Fruit fly (Drosophila melanogaster): Measurements from ENCODE around the gene MED30.

MED30 gene

DNA sequence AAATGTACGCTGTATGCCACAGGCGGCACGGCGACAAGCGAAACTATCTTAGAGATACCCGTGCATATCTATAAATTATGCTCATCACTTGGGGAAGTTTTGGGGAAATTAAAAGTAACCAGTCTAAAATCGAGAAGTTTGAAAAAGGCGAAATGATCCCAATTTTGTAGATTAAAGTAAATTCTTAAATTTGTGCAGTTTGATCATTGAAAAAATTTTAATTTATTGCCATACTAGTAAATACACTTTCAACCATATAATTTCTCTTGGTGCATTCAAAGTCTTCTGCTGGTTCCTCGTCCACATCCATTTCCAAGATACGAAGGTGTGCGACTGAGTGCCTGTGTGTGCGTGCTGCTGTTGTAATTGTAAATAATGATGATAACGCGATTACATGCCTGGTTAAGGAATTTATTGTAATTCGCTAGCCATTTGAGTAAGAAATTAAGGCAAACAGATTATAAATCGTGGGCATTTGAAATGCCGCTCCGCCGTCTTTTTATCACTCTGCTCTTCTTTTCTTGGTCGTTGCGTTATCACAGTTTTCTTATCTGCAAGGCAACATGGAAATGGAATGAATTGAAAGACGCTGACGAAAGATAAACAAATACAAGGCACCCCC lies 38.4 kb downstream of the MED30 start (continued):
- TF ChIP-seq ato (GFP tag; IDR thresholded peaks at IDR 0.05; ENCODE audit: partially characterized antibody), result no peak
- peak; percentile 85 for TF ChIP-seq HHEX (GFP tag; optimal IDR thresholded peaks at IDR 0.05)
- TF ChIP-seq CG17385 (GFP tag; optimal IDR thresholded peaks at IDR 0.05), result peak; percentile 76
- TF ChIP-seq trem (tag; optimal IDR thresholded peaks at IDR 0.05), result peak; percentile 87
- peak; percentile 89 for TF ChIP-seq so (GFP tag; IDR thresholded peaks at IDR 0.05)
- TF ChIP-seq Mrtf (GFP tag; IDR thresholded peaks at IDR 0.05), result peak; percentile 82
- TF ChIP-seq slp2 (GFP tag; optimal IDR thresholded peaks at IDR 0.05), result peak; percentile 87
- no peak for TF ChIP-seq vfl (GFP tag; optimal IDR thresholded peaks at IDR 0.05)
- TF ChIP-seq Usf (GFP tag; optimal IDR thresholded peaks at IDR 0.05), result peak; percentile 13
- peak; percentile 94 for TF ChIP-seq row (GFP tag; IDR thresholded peaks at IDR 0.05)
- peak; percentile 51; the same call in 1 of the 2 replicates for TF ChIP-seq wdn (GFP tag; IDR thresholded peaks at IDR 0.05)
- TF ChIP-seq bcd (GFP tag; optimal IDR thresholded peaks at IDR 0.05), result peak; percentile 81
- peak; percentile 23 for TF ChIP-seq psq (GFP tag; optimal IDR thresholded peaks at IDR 0.05)
- no peak for TF ChIP-seq lbe (GFP tag; optimal IDR thresholded peaks at IDR 0.05)
- TF ChIP-seq twi (tag; optimal IDR thresholded peaks at IDR 0.05), result peak; percentile 30
- peak; percentile 22 for TF ChIP-seq ac (GFP tag; optimal IDR thresholded peaks at IDR 0.05)
- peak; percentile 72 for TF ChIP-seq NfI (GFP tag; optimal IDR thresholded peaks at IDR 0.05)
- peak; percentile 81 for TF ChIP-seq Atf-2 (GFP tag; optimal IDR thresholded peaks at IDR 0.05)
- TF ChIP-seq CG4854 (GFP tag; optimal IDR thresholded peaks at IDR 0.05), result peak; percentile 57
- peak; percentile 83 for TF ChIP-seq tx (GFP tag; optimal IDR thresholded peaks at IDR 0.05)
- peak; percentile 44 for TF ChIP-seq CG6813 (GFP tag; optimal IDR thresholded peaks at IDR 0.05)
- peak; percentile 65; the same call in 2 of the 3 replicates for TF ChIP-seq Dbx (GFP tag; IDR thresholded peaks at IDR 0.05)
- peak; percentile 50 for TF ChIP-seq emc (GFP tag; optimal IDR thresholded peaks at IDR 0.05)
- TF ChIP-seq Sox100B (GFP tag; optimal IDR thresholded peaks at IDR 0.05), result peak; percentile 88
- 0 out of 3 replicates have a peak, but pooled peaks have one; percentile 48 for TF ChIP-seq Optix (GFP tag; IDR thresholded peaks at IDR 0.05)
- peak; percentile 56 for TF ChIP-seq CG12299 (tag; optimal IDR thresholded peaks at IDR 0.05)
- TF ChIP-seq H15 (GFP tag; IDR thresholded peaks at IDR 0.05), result peak; percentile 91
- peak; percentile 74 for TF ChIP-seq CG1647 (GFP tag; optimal IDR thresholded peaks at IDR 0.05)
- peak; percentile 93 for TF ChIP-seq CG30403 (GFP tag; optimal IDR thresholded peaks at IDR 0.05)
- TF ChIP-seq Vsx1 (GFP tag; optimal IDR thresholded peaks at IDR 0.05), result peak; percentile 74
- TF ChIP-seq CG13624 (GFP tag; optimal IDR thresholded peaks at IDR 0.05), result peak; percentile 69
- TF ChIP-seq Rfx (GFP tag; IDR thresholded peaks at IDR 0.05), result peak; percentile 76
- TF ChIP-seq gem (tag; optimal IDR thresholded peaks at IDR 0.05), result peak; percentile 95
- TF ChIP-seq CG11723 (GFP tag; optimal IDR thresholded peaks at IDR 0.05), result peak; percentile 81
- TF ChIP-seq dmrt11E (tag; optimal IDR thresholded peaks at IDR 0.05), result peak; percentile 89
- TF ChIP-seq schlank (tag; optimal IDR thresholded peaks at IDR 0.05), result no peak
- TF ChIP-seq CG2116 (GFP tag; optimal IDR thresholded peaks at IDR 0.05), result peak; percentile 20
- no peak for TF ChIP-seq rib (GFP tag; IDR thresholded peaks at IDR 0.05)
- no peak for TF ChIP-seq CG13287 (GFP tag; IDR thresholded peaks at IDR 0.05; ENCODE audit: partially characterized antibody)
- peak; percentile 65 for TF ChIP-seq CG15011 (GFP tag; optimal IDR thresholded peaks at IDR 0.05)
- TF ChIP-seq E2f1 (GFP tag; IDR thresholded peaks at IDR 0.05), result peak; percentile 84
- TF ChIP-seq CG7963 (GFP tag; IDR thresholded peaks at IDR 0.05; ENCODE audit: partially characterized antibody), result no peak
- TF ChIP-seq CG11504 (tag; optimal IDR thresholded peaks at IDR 0.05), result peak; percentile 93
- peak; percentile 35 for TF ChIP-seq HLH54F (GFP tag; optimal IDR thresholded peaks at IDR 0.05)
- peak; percentile 75 for TF ChIP-seq GATAe (GFP tag; conservative IDR thresholded peaks at IDR 0.05)
- TF ChIP-seq ftz-f1 (GFP tag; optimal IDR thresholded peaks at IDR 0.05), result no peak
- peak; percentile 13 for TF ChIP-seq CG30020 (tag; optimal IDR thresholded peaks at IDR 0.05)
- TF ChIP-seq CG13296 (GFP tag; optimal IDR thresholded peaks at IDR 0.05), result peak; percentile 77
- no peak for TF ChIP-seq CG17912 (GFP tag; optimal IDR thresholded peaks at IDR 0.05)
- TF ChIP-seq Dad (GFP tag; optimal IDR thresholded peaks at IDR 0.05), result peak; percentile 81

Data from whole organism, embryonic.